Worm (Caenorhabditis elegans): Measurements from ENCODE around the gene che-10.

- TF ChIP-seq lsl-1 (GFP tag; optimal IDR thresholded peaks at IDR 0.05) = no peak
- no peak for TF ChIP-seq hlh-12 (tag; optimal IDR thresholded peaks at IDR 0.05)
- TF ChIP-seq bed-1 (GFP tag; IDR thresholded peaks at IDR 0.05) = no peak
- no peak for TF ChIP-seq B0261.1 (tag; optimal IDR thresholded peaks at IDR 0.05)
- no peak for TF ChIP-seq sea-2 (GFP tag; IDR thresholded peaks at IDR 0.05)
- no peak for TF ChIP-seq dpl-1 (GFP tag; optimal IDR thresholded peaks at IDR 0.05)
- TF ChIP-seq snpc-3.4 (tag; optimal IDR thresholded peaks at IDR 0.05) = no peak
- TF ChIP-seq let-526 (GFP tag; IDR thresholded peaks at IDR 0.05) = no peak
These were observed 36.9 kb downstream of the che-10 start, which contains the start of gene ipla-1 for ce11 chrII:4601256-4601655.

All from whole organism, young adult.